Fruit fly (Drosophila melanogaster): Measurements from ENCODE around the gene fy.
A peak's percentile ranks its signal among the peaks of the same experiment; 100 is the strongest.

fy gene

dm6 chr2L:8423460-8424089 is 20.5 kb upstream of the fy start:
- peak in 1 of 3 experiments; percentile 38 for TF ChIP-seq lola (GFP tag; optimal IDR thresholded peaks at IDR 0.05)
- TF ChIP-seq gfzf (GFP tag; optimal IDR thresholded peaks at IDR 0.05): no peak
- peak; percentile 39 for TF ChIP-seq nom (GFP tag; optimal IDR thresholded peaks at IDR 0.05)
- TF ChIP-seq CG17802 (tag; optimal IDR thresholded peaks at IDR 0.05): no peak
- TF ChIP-seq tup (GFP tag; optimal IDR thresholded peaks at IDR 0.05): no peak
- no peak for TF ChIP-seq sc (optimal IDR thresholded peaks at IDR 0.05)
- TF ChIP-seq sc (GFP tag; optimal IDR thresholded peaks at IDR 0.05): peak; percentile 9
- TF ChIP-seq B-H1 (GFP tag; IDR thresholded peaks at IDR 0.05): no peak
- TF ChIP-seq CG2889 (GFP tag; IDR thresholded peaks at IDR 0.05): no peak
- no peak for TF ChIP-seq CG11696 (GFP tag; IDR thresholded peaks at IDR 0.05)
- TF ChIP-seq tna (GFP tag; IDR thresholded peaks at IDR 0.05; ENCODE audit: partially characterized antibody): no peak
- no peak for TF ChIP-seq CG17912 (GFP tag; optimal IDR thresholded peaks at IDR 0.05)
- TF ChIP-seq grn (GFP tag; optimal IDR thresholded peaks at IDR 0.05): peak; percentile 55
- TF ChIP-seq gce (GFP tag; IDR thresholded peaks at IDR 0.05): no peak
- no peak for TF ChIP-seq cg (GFP tag; optimal IDR thresholded peaks at IDR 0.05)
- no peak for TF ChIP-seq org-1 (GFP tag; optimal IDR thresholded peaks at IDR 0.05)
- TF ChIP-seq CG3995 (GFP tag; optimal IDR thresholded peaks at IDR 0.05): no peak
- TF ChIP-seq btn (GFP tag; optimal IDR thresholded peaks at IDR 0.05): no peak
- TF ChIP-seq CG1602 (GFP tag; optimal IDR thresholded peaks at IDR 0.05): peak; percentile 33
- TF ChIP-seq CG2875 (GFP tag; optimal IDR thresholded peaks at IDR 0.05): peak; percentile 53
- no peak for TF ChIP-seq bigmax (GFP tag; optimal IDR thresholded peaks at IDR 0.05)
- peak; percentile 28 for TF ChIP-seq Camta (GFP tag; optimal IDR thresholded peaks at IDR 0.05)
- TF ChIP-seq Hmr (GFP tag; optimal IDR thresholded peaks at IDR 0.05): no peak
- peak; percentile 21 for TF ChIP-seq Sox100B (GFP tag; optimal IDR thresholded peaks at IDR 0.05)
- TF ChIP-seq hbn (GFP tag; IDR thresholded peaks at IDR 0.05; ENCODE audit: partially characterized antibody): no peak
- no peak for TF ChIP-seq CG31224 (GFP tag; IDR thresholded peaks at IDR 0.05)
- TF ChIP-seq eve (GFP tag; optimal IDR thresholded peaks at IDR 0.05): peak in 1 of 2 experiments; percentile 67
- peak; percentile 95 for TF ChIP-seq sd (tag; optimal IDR thresholded peaks at IDR 0.05)
- peak; percentile 46; the same call in 2 of the 3 replicates for TF ChIP-seq row (GFP tag; IDR thresholded peaks at IDR 0.05)
- no peak for TF ChIP-seq CG1233 (GFP tag; optimal IDR thresholded peaks at IDR 0.05)
- peak; percentile 14 for TF ChIP-seq CG12391 (tag; optimal IDR thresholded peaks at IDR 0.05)
- TF ChIP-seq CG5180 (GFP tag; optimal IDR thresholded peaks at IDR 0.05): peak; percentile 9
- TF ChIP-seq slbo (GFP tag; IDR thresholded peaks at IDR 0.05): no peak
- no peak for TF ChIP-seq CG6854 (GFP tag; optimal IDR thresholded peaks at IDR 0.05)
- no peak for TF ChIP-seq CG9876 (GFP tag; optimal IDR thresholded peaks at IDR 0.05)
- TF ChIP-seq CG7786 (GFP tag; optimal IDR thresholded peaks at IDR 0.05): no peak
- TF ChIP-seq CG12299 (tag; optimal IDR thresholded peaks at IDR 0.05): no peak
- peak; percentile 42 for TF ChIP-seq fd64A (GFP tag; optimal IDR thresholded peaks at IDR 0.05)
- TF ChIP-seq nau (GFP tag; optimal IDR thresholded peaks at IDR 0.05): peak; percentile 14
- peak; percentile 44; the same call in 2 of the 3 replicates for TF ChIP-seq CG17361 (GFP tag; IDR thresholded peaks at IDR 0.05)
- TF ChIP-seq slou (GFP tag; optimal IDR thresholded peaks at IDR 0.05): no peak
- TF ChIP-seq tap (tag; optimal IDR thresholded peaks at IDR 0.05): peak; percentile 5
- TF ChIP-seq kay (GFP tag; optimal IDR thresholded peaks at IDR 0.05): peak; percentile 14
- TF ChIP-seq luna (GFP tag; optimal IDR thresholded peaks at IDR 0.05): no peak
- no peak for TF ChIP-seq Hsf (GFP tag; optimal IDR thresholded peaks at IDR 0.05)
- TF ChIP-seq CG4328 (GFP tag; optimal IDR thresholded peaks at IDR 0.05): no peak
- peak; percentile 6 for TF ChIP-seq CG7556 (GFP tag; optimal IDR thresholded peaks at IDR 0.05)
- peak; percentile 29 for TF ChIP-seq Spps (tag; optimal IDR thresholded peaks at IDR 0.05)
- TF ChIP-seq CG33213 (GFP tag; optimal IDR thresholded peaks at IDR 0.05): peak; percentile 1
- TF ChIP-seq Elba2 (GFP tag; optimal IDR thresholded peaks at IDR 0.05): no peak
